Fruit fly (Drosophila melanogaster): ENCODE results near the gene CG31710.

dm6 chr2L:9679789-9680188 lies 26.0 kb downstream of the CG31710 start:
- TF ChIP-seq ttk (optimal IDR thresholded peaks at IDR 0.05) (no peak), Myc (optimal IDR thresholded peaks at IDR 0.05) (no peak)

All from Kc167 (cell line).